Worm (Caenorhabditis elegans): Measurements from ENCODE around the gene tbc-2.
A peak's percentile ranks its signal among the peaks of the same experiment; 100 is the strongest.

Gene tbc-2

ce11 chrII:5806563-5806962, 20.7 kb downstream of the tbc-2 start:
- TF ChIP-seq fos-1 (tag; optimal IDR thresholded peaks at IDR 0.05) (peak; percentile 80), gmeb-1 (tag; optimal IDR thresholded peaks at IDR 0.05) (peak; percentile 10), crh-2 (tag; optimal IDR thresholded peaks at IDR 0.05) (peak; percentile 17), ztf-1 (GFP tag; conservative IDR thresholded peaks at IDR 0.05) (no peak), unc-62 (GFP tag; optimal IDR thresholded peaks at IDR 0.05) (no peak)

- peak; percentile 17 for TF ChIP-seq crh-2 (tag; optimal IDR thresholded peaks at IDR 0.05)
- no peak for TF ChIP-seq unc-62 (GFP tag; optimal IDR thresholded peaks at IDR 0.05)
- no peak for TF ChIP-seq nhr-23 (tag; optimal IDR thresholded peaks at IDR 0.05)
Observed at ce11 chrII:5805303-5805702, 21.9 kb downstream of the tbc-2 start, which contains the start of gene K05F1.10. TSS of gene K05F1.10 (minus strand) at chrII:5805473.

- TF ChIP-seq mdl-1 (tag; optimal IDR thresholded peaks at IDR 0.05), result no peak
- peak; percentile 29 for TF ChIP-seq fos-1 (tag; optimal IDR thresholded peaks at IDR 0.05)
Observed at ce11 chrII:5804288-5804687, 23.0 kb downstream of the tbc-2 start.

ce11 chrII:5801075-5801474, 26.2 kb downstream of the tbc-2 start, which contains the start of the genes K05F1.9 and K05F1.1:
TSS of gene K05F1.9 (minus strand) at chrII:5801175.
TSS of gene K05F1.1 (plus strand) at chrII:5801382.
- TF ChIP-seq nhr-77 (tag; optimal IDR thresholded peaks at IDR 0.05) (no peak), nhr-25 (tag; optimal IDR thresholded peaks at IDR 0.05) (no peak), lin-13 (GFP tag; optimal IDR thresholded peaks at IDR 0.05) (no peak), dmd-4 (tag; optimal IDR thresholded peaks at IDR 0.05) (no peak), unc-55 (GFP tag; optimal IDR thresholded peaks at IDR 0.05) (no peak)

ce11 chrII:5799553-5799952, 27.7 kb downstream of the tbc-2 start, which contains the start of gene K05F1.8:
TSS of gene K05F1.8 (minus strand) at chrII:5799653.
- TF ChIP-seq ama-1 (optimal IDR thresholded peaks at IDR 0.05) (no peak), snpc-4 (tag; optimal IDR thresholded peaks at IDR 0.05) (no peak), nhr-25 (tag; optimal IDR thresholded peaks at IDR 0.05) (no peak), sem-4 (tag; optimal IDR thresholded peaks at IDR 0.05) (no peak), C34F6.9 (tag; optimal IDR thresholded peaks at IDR 0.05) (no peak), peb-1 (tag; optimal IDR thresholded peaks at IDR 0.05) (no peak), lsy-2 (tag; optimal IDR thresholded peaks at IDR 0.05) (no peak), elt-3 (tag; optimal IDR thresholded peaks at IDR 0.05) (no peak), aly-2 (tag; optimal IDR thresholded peaks at IDR 0.05) (no peak), nhr-12 (tag; optimal IDR thresholded peaks at IDR 0.05) (no peak), nhr-23 (tag; optimal IDR thresholded peaks at IDR 0.05) (no peak), ZK546.5 (tag; optimal IDR thresholded peaks at IDR 0.05) (no peak)

ce11 chrII:5797348-5797977, 29.8 kb downstream of the tbc-2 start, which contains the start of the genes msp-63 and msp-142:
TSS of gene msp-63 (minus strand) at chrII:5797448.
TSS of gene msp-142 (plus strand) at chrII:5797927.
- no peak for TF ChIP-seq lin-13 (GFP tag; optimal IDR thresholded peaks at IDR 0.05)
- no peak for TF ChIP-seq C34F6.9 (tag; optimal IDR thresholded peaks at IDR 0.05)
- no peak for TF ChIP-seq unc-62 (GFP tag; optimal IDR thresholded peaks at IDR 0.05)
- no peak for TF ChIP-seq ZK546.5 (tag; optimal IDR thresholded peaks at IDR 0.05)
- no peak for TF ChIP-seq unc-39 (tag; optimal IDR thresholded peaks at IDR 0.05)
- no peak for TF ChIP-seq ztf-4 (tag; optimal IDR thresholded peaks at IDR 0.05)
- no peak for TF ChIP-seq nhr-11 (tag; optimal IDR thresholded peaks at IDR 0.05)
- TF ChIP-seq ztf-1 (GFP tag; conservative IDR thresholded peaks at IDR 0.05), result no peak
- no peak for TF ChIP-seq zag-1 (tag; optimal IDR thresholded peaks at IDR 0.05)
- no peak for TF ChIP-seq ama-1 (optimal IDR thresholded peaks at IDR 0.05)
- TF ChIP-seq crh-2 (tag; optimal IDR thresholded peaks at IDR 0.05), result no peak

- TF ChIP-seq nhr-21 (tag; optimal IDR thresholded peaks at IDR 0.05), result no peak
- TF ChIP-seq ceh-82 (tag; optimal IDR thresholded peaks at IDR 0.05), result no peak
Observed at ce11 chrII:5794195-5794594, 33.0 kb downstream of the tbc-2 start, which contains the start of gene acdh-8. TSS of gene acdh-8 (plus strand) at chrII:5794495.

ce11 chrII:5792490-5792889, 34.8 kb downstream of the tbc-2 start, which contains the start of gene K05F1.14:
TSS of gene K05F1.14 (minus strand) at chrII:5792590.
- TF ChIP-seq nhr-21 (tag; optimal IDR thresholded peaks at IDR 0.05) (no peak), unc-62 (GFP tag; optimal IDR thresholded peaks at IDR 0.05) (no peak), mdl-1 (tag; optimal IDR thresholded peaks at IDR 0.05) (no peak), nhr-11 (tag; optimal IDR thresholded peaks at IDR 0.05) (no peak), Y55F3AM.14 (GFP tag; optimal IDR thresholded peaks at IDR 0.05) (no peak), alr-1 (tag; optimal IDR thresholded peaks at IDR 0.05) (no peak), aly-2 (tag; optimal IDR thresholded peaks at IDR 0.05) (no peak), sma-9 (GFP tag; optimal IDR thresholded peaks at IDR 0.05) (no peak), sma-9 (tag; optimal IDR thresholded peaks at IDR 0.05) (no peak)
